Fruit fly (Drosophila melanogaster) S2 (cell line): Measurements from ENCODE around the gene CG7384.

Experiments
- CG8478 ChIP-seq: fragments of >200 bp; optimal IDR thresholded peaks from 2 replicates; lab custom pipeline; 2018
- CTCF ChIP-seq, 2 experiments: fragments of >200 bp; optimal IDR thresholded peaks; 2 replicates each; lab custom pipeline; 2018

DNA sequence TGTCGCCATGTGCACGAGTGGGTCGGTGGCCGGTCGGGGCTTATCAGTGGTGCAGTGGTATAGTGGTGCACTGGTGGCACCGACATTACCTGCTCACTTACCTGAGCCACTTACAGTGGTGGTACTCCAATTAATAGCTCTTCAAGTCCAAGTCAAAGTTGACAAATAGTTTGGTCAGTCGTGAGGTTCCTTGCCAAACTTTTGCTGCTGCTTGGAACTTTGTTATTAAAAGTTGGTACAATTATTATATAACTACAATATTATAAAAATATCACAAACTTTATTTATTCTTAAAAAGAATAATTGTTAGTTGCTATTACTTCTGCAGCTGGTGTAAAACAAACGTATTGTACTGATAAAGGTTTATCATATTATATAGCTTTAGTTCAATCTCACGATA, 33.7 kb upstream of the CG7384 start:
- TF ChIP-seq CG8478 (lab: Kevin White, UChicago) (no peak), CTCF (optimal IDR thresholded peaks at IDR 0.05; lab: Kevin White, UChicago) (no peak)
